Worm (Caenorhabditis elegans): ENCODE results near the gene C28H8.8.
A peak's percentile ranks its signal among the peaks of the same experiment; 100 is the strongest.

The C28H8.8 gene

ce11 chrIII:5895913-5896312, 7.3 kb upstream of the C28H8.8 start, which contains the start of gene pxl-1:
Gene pxl-1 (minus strand): TSS chrIII:5896013.
- no peak for TF ChIP-seq hlh-17 (GFP tag; optimal IDR thresholded peaks at IDR 0.05; ENCODE audit: borderline replicate concordance)
- TF ChIP-seq hpl-2 (GFP tag; optimal IDR thresholded peaks at IDR 0.05) = no peak
- TF ChIP-seq isw-1 (GFP tag; IDR thresholded peaks at IDR 0.05) = no peak
- TF ChIP-seq snu-23 (GFP tag; optimal IDR thresholded peaks at IDR 0.05) = no peak
- TF ChIP-seq tlp-1 (tag; optimal IDR thresholded peaks at IDR 0.05) = no peak
- no peak for TF ChIP-seq swsn-7 (tag; optimal IDR thresholded peaks at IDR 0.05)
- TF ChIP-seq lin-35 (GFP tag; optimal IDR thresholded peaks at IDR 0.05) = no peak
- no peak for TF ChIP-seq efl-3 (GFP tag; optimal IDR thresholded peaks at IDR 0.05)
- no peak for TF ChIP-seq nhr-28 (tag; optimal IDR thresholded peaks at IDR 0.05)
- TF ChIP-seq sox-4 (tag; optimal IDR thresholded peaks at IDR 0.05) = no peak
- no peak for TF ChIP-seq lin-13 (GFP tag; optimal IDR thresholded peaks at IDR 0.05)
- no peak for TF ChIP-seq ceh-8 (GFP tag; optimal IDR thresholded peaks at IDR 0.05)

DNA sequence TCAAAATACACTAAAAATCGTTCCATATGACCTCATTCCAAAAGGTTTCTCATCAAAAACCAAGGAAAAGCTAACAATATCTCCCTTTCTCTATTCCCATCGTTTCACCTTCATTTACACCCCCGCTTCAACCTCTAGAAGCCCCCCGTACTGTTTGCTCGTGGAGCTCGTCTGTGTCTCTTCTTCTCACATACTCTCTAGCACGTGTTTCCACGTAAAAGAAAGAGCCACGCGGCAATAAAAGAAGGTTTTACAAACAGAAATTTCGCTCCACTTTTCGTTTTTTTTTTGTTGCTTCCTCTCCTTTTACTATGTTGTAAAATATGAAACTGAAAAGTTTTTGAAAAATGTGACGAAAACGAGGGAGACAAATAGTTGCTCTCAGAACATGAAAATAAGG, 4.3 kb upstream of the C28H8.8 start:
- peak; percentile 41 for TF ChIP-seq nhr-77 (tag; optimal IDR thresholded peaks at IDR 0.05)
- no peak for TF ChIP-seq egl-27 (tag; optimal IDR thresholded peaks at IDR 0.05)
- no peak for TF ChIP-seq ceh-8 (GFP tag; optimal IDR thresholded peaks at IDR 0.05)
- no peak for TF ChIP-seq ces-1 (GFP tag; optimal IDR thresholded peaks at IDR 0.05)
- TF ChIP-seq sup-37 (GFP tag; optimal IDR thresholded peaks at IDR 0.05) = no peak
- TF ChIP-seq mdl-1 (tag; optimal IDR thresholded peaks at IDR 0.05) = peak in 1 of 2 experiments; percentile 21
- TF ChIP-seq ets-5 (GFP tag; IDR thresholded peaks at IDR 0.05) = no peak
- peak; percentile 32 for TF ChIP-seq lin-14 (GFP tag; optimal IDR thresholded peaks at IDR 0.05)
- TF ChIP-seq mef-2 (tag; optimal IDR thresholded peaks at IDR 0.05) = no peak
- TF ChIP-seq elt-2 (tag; optimal IDR thresholded peaks at IDR 0.05) = no peak
- TF ChIP-seq efl-1 (optimal IDR thresholded peaks at IDR 0.05) = no peak
- TF ChIP-seq efl-1 (GFP tag; optimal IDR thresholded peaks at IDR 0.05 in 1 of 2) = peak in 1 of 2 experiments; percentile 39
- TF ChIP-seq nhr-20 (tag; optimal IDR thresholded peaks at IDR 0.05) = no peak
- no peak for TF ChIP-seq alr-1 (tag; optimal IDR thresholded peaks at IDR 0.05; ENCODE audit: borderline replicate concordance)
- no peak for TF ChIP-seq ceh-90 (tag; optimal IDR thresholded peaks at IDR 0.05)
- no peak for TF ChIP-seq aly-2 (tag; optimal IDR thresholded peaks at IDR 0.05)
- no peak for TF ChIP-seq hpl-2 (GFP tag; optimal IDR thresholded peaks at IDR 0.05)
- TF ChIP-seq lin-15B (tag; optimal IDR thresholded peaks at IDR 0.05) = no peak
- TF ChIP-seq snu-23 (GFP tag; optimal IDR thresholded peaks at IDR 0.05) = no peak
- TF ChIP-seq lin-39 (tag; optimal IDR thresholded peaks at IDR 0.05) = no peak
- TF ChIP-seq nhr-71 (tag; optimal IDR thresholded peaks at IDR 0.05) = no peak

- no peak for TF ChIP-seq sup-37 (GFP tag; optimal IDR thresholded peaks at IDR 0.05)
- TF ChIP-seq zag-1 (tag; optimal IDR thresholded peaks at IDR 0.05) = no peak
- no peak for TF ChIP-seq ceh-88 (GFP tag; IDR thresholded peaks at IDR 0.05)
- no peak for TF ChIP-seq dsc-1 (tag; optimal IDR thresholded peaks at IDR 0.05)
- no peak for TF ChIP-seq nhr-85 (tag)
- no peak for TF ChIP-seq unc-62 (GFP tag; optimal IDR thresholded peaks at IDR 0.05)
- no peak for TF ChIP-seq nhr-84 (tag; optimal IDR thresholded peaks at IDR 0.05)
- no peak for TF ChIP-seq mdl-1 (tag; optimal IDR thresholded peaks at IDR 0.05)
- TF ChIP-seq unc-86 (tag; optimal IDR thresholded peaks at IDR 0.05) = no peak
- no peak for TF ChIP-seq elt-3 (tag; optimal IDR thresholded peaks at IDR 0.05)
- TF ChIP-seq rnt-1 (tag; optimal IDR thresholded peaks at IDR 0.05) = no peak
- no peak for TF ChIP-seq vab-15 (tag; optimal IDR thresholded peaks at IDR 0.05)
- no peak for TF ChIP-seq egl-13 (tag; optimal IDR thresholded peaks at IDR 0.05)
- TF ChIP-seq mef-2 (tag; optimal IDR thresholded peaks at IDR 0.05) = no peak
- TF ChIP-seq hpl-2 (GFP tag; optimal IDR thresholded peaks at IDR 0.05) = no peak
- TF ChIP-seq lin-14 (GFP tag; optimal IDR thresholded peaks at IDR 0.05) = no peak
- TF ChIP-seq ets-5 (GFP tag; IDR thresholded peaks at IDR 0.05) = no peak
- TF ChIP-seq zip-4 (GFP tag; optimal IDR thresholded peaks at IDR 0.05) = no peak
- TF ChIP-seq efl-3 (GFP tag; optimal IDR thresholded peaks at IDR 0.05) = no peak
- TF ChIP-seq lsy-2 (tag; optimal IDR thresholded peaks at IDR 0.05) = no peak
Observed at ce11 chrIII:5886893-5887292, 1.7 kb downstream of the C28H8.8 start, which contains the start of gene C28H8.7. Gene C28H8.7 (minus strand): TSS chrIII:5886993.
